Worm (Caenorhabditis elegans): ENCODE data around the gene K06A1.2.

The K06A1.2 gene

ce11 chrII:6417999-6418398, 25.8 kb upstream of the K06A1.2 start:
- TF ChIP-seq ztf-23 (GFP tag; IDR thresholded peaks at IDR 0.05) (no peak), tab-1 (GFP tag; IDR thresholded peaks at IDR 0.05) (no peak), ref-1 (GFP tag; conservative IDR thresholded peaks at IDR 0.05) (no peak), flt-1 (GFP tag; IDR thresholded peaks at IDR 0.05) (no peak), ztf-29 (GFP tag; IDR thresholded peaks at IDR 0.05) (no peak), med-1 (GFP tag; optimal IDR thresholded peaks at IDR 0.05; ENCODE audit: insufficient read depth) (no peak), T22C8.4 (GFP tag; IDR thresholded peaks at IDR 0.05) (no peak), klf-2 (GFP tag; conservative IDR thresholded peaks at IDR 0.05) (no peak), cog-1 (tag; optimal IDR thresholded peaks at IDR 0.05) (no peak)

ce11 chrII:6419163-6419562, 24.6 kb upstream of the K06A1.2 start:
- TF ChIP-seq ref-1 (GFP tag; conservative IDR thresholded peaks at IDR 0.05), result no peak

- TF ChIP-seq klf-2 (GFP tag; conservative IDR thresholded peaks at IDR 0.05), result no peak
- TF ChIP-seq med-1 (GFP tag; optimal IDR thresholded peaks at IDR 0.05; ENCODE audit: insufficient read depth), result no peak
- no peak for TF ChIP-seq T22C8.4 (GFP tag; IDR thresholded peaks at IDR 0.05)
- TF ChIP-seq ztf-29 (GFP tag; IDR thresholded peaks at IDR 0.05), result no peak
- no peak for TF ChIP-seq flt-1 (GFP tag; IDR thresholded peaks at IDR 0.05)
- no peak for TF ChIP-seq cog-1 (tag; optimal IDR thresholded peaks at IDR 0.05)
- no peak for TF ChIP-seq ref-1 (GFP tag; conservative IDR thresholded peaks at IDR 0.05)
- TF ChIP-seq tab-1 (GFP tag; IDR thresholded peaks at IDR 0.05), result no peak
- TF ChIP-seq ztf-23 (GFP tag; IDR thresholded peaks at IDR 0.05), result no peak
Measured at ce11 chrII:6422812-6423211, 21.0 kb upstream of the K06A1.2 start, which contains the start of gene K03H9.3. TSS of gene K03H9.3 (plus strand) at chrII:6423112.

- TF ChIP-seq ztf-23 (GFP tag; IDR thresholded peaks at IDR 0.05) (no peak), tab-1 (GFP tag; IDR thresholded peaks at IDR 0.05) (no peak), cog-1 (tag; optimal IDR thresholded peaks at IDR 0.05) (no peak), ztf-29 (GFP tag; IDR thresholded peaks at IDR 0.05) (no peak), T22C8.4 (GFP tag; IDR thresholded peaks at IDR 0.05) (no peak), flt-1 (GFP tag; IDR thresholded peaks at IDR 0.05) (no peak), ref-1 (GFP tag; conservative IDR thresholded peaks at IDR 0.05) (no peak), klf-2 (GFP tag; conservative IDR thresholded peaks at IDR 0.05) (no peak), med-1 (GFP tag; optimal IDR thresholded peaks at IDR 0.05; ENCODE audit: insufficient read depth) (no peak)
Measured at ce11 chrII:6425993-6426392, 17.8 kb upstream of the K06A1.2 start, which contains the start of gene col-75. TSS of gene col-75 (plus strand) at chrII:6426293.

- TF ChIP-seq tab-1 (GFP tag; IDR thresholded peaks at IDR 0.05), result no peak
- no peak for TF ChIP-seq flt-1 (GFP tag; IDR thresholded peaks at IDR 0.05)
- no peak for TF ChIP-seq ref-1 (GFP tag; conservative IDR thresholded peaks at IDR 0.05)
- no peak for TF ChIP-seq T22C8.4 (GFP tag; IDR thresholded peaks at IDR 0.05)
Measured at ce11 chrII:6436845-6437244, 7.0 kb upstream of the K06A1.2 start.

ce11 chrII:6441128-6441527, 2.7 kb upstream of the K06A1.2 start, which contains the start of gene cutl-16:
TSS of gene cutl-16 (plus strand) at chrII:6441428.
- TF ChIP-seq flt-1 (GFP tag; IDR thresholded peaks at IDR 0.05) (no peak), ztf-29 (GFP tag; IDR thresholded peaks at IDR 0.05) (no peak), ref-1 (GFP tag; conservative IDR thresholded peaks at IDR 0.05) (no peak), cog-1 (tag; optimal IDR thresholded peaks at IDR 0.05) (no peak), klf-2 (GFP tag; conservative IDR thresholded peaks at IDR 0.05) (no peak), ztf-23 (GFP tag; IDR thresholded peaks at IDR 0.05) (no peak), med-1 (GFP tag; optimal IDR thresholded peaks at IDR 0.05; ENCODE audit: insufficient read depth) (no peak), tab-1 (GFP tag; IDR thresholded peaks at IDR 0.05) (no peak), T22C8.4 (GFP tag; IDR thresholded peaks at IDR 0.05) (no peak)

- TF ChIP-seq ref-1 (GFP tag; conservative IDR thresholded peaks at IDR 0.05), result no peak
- no peak for TF ChIP-seq med-1 (GFP tag; optimal IDR thresholded peaks at IDR 0.05; ENCODE audit: insufficient read depth)
- TF ChIP-seq ztf-29 (GFP tag; IDR thresholded peaks at IDR 0.05), result no peak
- no peak for TF ChIP-seq ztf-23 (GFP tag; IDR thresholded peaks at IDR 0.05)
- no peak for TF ChIP-seq cog-1 (tag; optimal IDR thresholded peaks at IDR 0.05)
- TF ChIP-seq klf-2 (GFP tag; conservative IDR thresholded peaks at IDR 0.05), result no peak
- no peak for TF ChIP-seq flt-1 (GFP tag; IDR thresholded peaks at IDR 0.05)
- no peak for TF ChIP-seq tab-1 (GFP tag; IDR thresholded peaks at IDR 0.05)
- TF ChIP-seq T22C8.4 (GFP tag; IDR thresholded peaks at IDR 0.05), result no peak
Measured at ce11 chrII:6448189-6448588, 4.4 kb downstream of the K06A1.2 start.

ce11 chrII:6448656-6449055, 4.8 kb downstream of the K06A1.2 start:
- TF ChIP-seq klf-2 (GFP tag; conservative IDR thresholded peaks at IDR 0.05) (no peak), tab-1 (GFP tag; IDR thresholded peaks at IDR 0.05) (no peak), ztf-29 (GFP tag; IDR thresholded peaks at IDR 0.05) (no peak), ztf-23 (GFP tag; IDR thresholded peaks at IDR 0.05) (no peak), ref-1 (GFP tag; conservative IDR thresholded peaks at IDR 0.05) (no peak), med-1 (GFP tag; optimal IDR thresholded peaks at IDR 0.05; ENCODE audit: insufficient read depth) (no peak), cog-1 (tag; optimal IDR thresholded peaks at IDR 0.05) (no peak), T22C8.4 (GFP tag; IDR thresholded peaks at IDR 0.05) (no peak)

ce11 chrII:6449656-6450055, 5.8 kb downstream of the K06A1.2 start, which contains the start of gene nhr-22:
TSS of gene nhr-22 (minus strand) at chrII:6449792.
- no peak for TF ChIP-seq T22C8.4 (GFP tag; IDR thresholded peaks at IDR 0.05)
- no peak for TF ChIP-seq klf-2 (GFP tag; conservative IDR thresholded peaks at IDR 0.05)
- no peak for TF ChIP-seq flt-1 (GFP tag; IDR thresholded peaks at IDR 0.05)

ce11 chrII:6453341-6453806, 9.6 kb downstream of the K06A1.2 start, which contains the start of gene atg-16.2:
TSS of gene atg-16.2 (minus strand) at chrII:6453391.
- TF ChIP-seq flt-1 (GFP tag; IDR thresholded peaks at IDR 0.05) (no peak), T22C8.4 (GFP tag; IDR thresholded peaks at IDR 0.05) (no peak), med-1 (GFP tag; optimal IDR thresholded peaks at IDR 0.05; ENCODE audit: insufficient read depth) (peak; percentile 24), klf-2 (GFP tag; conservative IDR thresholded peaks at IDR 0.05) (no peak), ztf-23 (GFP tag; IDR thresholded peaks at IDR 0.05) (peak; percentile 39; the same call in 1 of the 2 replicates), ztf-29 (GFP tag; IDR thresholded peaks at IDR 0.05) (no peak), tab-1 (GFP tag; IDR thresholded peaks at IDR 0.05) (no peak), cog-1 (tag; optimal IDR thresholded peaks at IDR 0.05) (peak; percentile 22)
